Worm (Caenorhabditis elegans) whole organism, L4/young adult: ENCODE results near the gene Y39F10C.3.

Source experiments
- W03F9.2 ChIP-seq: fragments of 150-350 bp; optimal IDR thresholded peaks from 2 replicates; lab custom pipeline; 2014; ENCODE audit warnings: missing biosample characterization, missing genetic modification characterization
- him-1 ChIP-seq: sonication (generic microtip); optimal IDR thresholded peaks from 2 replicates; lab custom pipeline; 2016; ENCODE audit warnings: missing genotype, missing genetic modification reagents, missing genetic modification characterization, missing compliant biosample characterization

ce11 chrII:680612-681011 is 6.4 kb downstream of the Y39F10C.3 start, which contains the start of the genes T02H6.10 and T02H6.8:
- no peak for TF ChIP-seq him-1 (tag; lab: Kevin White, UChicago)
- TF ChIP-seq W03F9.2 (tag; lab: Kevin White, UChicago), result no peak
